Fruit fly (Drosophila melanogaster) Kc167 (cell line): ENCODE data around the gene FucTA.

Experiments used
- Myc ChIP-seq: fragments of >200 bp; optimal IDR thresholded peaks from 2 replicates; lab custom pipeline; 2017; ENCODE audit warnings: missing external identifiers
- psq ChIP-seq: fragments of >200 bp; optimal IDR thresholded peaks from 2 replicates; lab custom pipeline; 2017; ENCODE audit warnings: missing external identifiers
- ttk ChIP-seq: sonication (Bioruptor generic); optimal IDR thresholded peaks from 2 replicates; lab custom pipeline; 2017; ENCODE audit warnings: missing external identifiers

dm6 chr3L:15105566-15106207 lies 41.2 kb upstream of the FucTA start, which contains the start of gene CG45071:
- no peak for TF ChIP-seq Myc (lab: Kevin White, UChicago)
- no peak for TF ChIP-seq ttk
- no peak for TF ChIP-seq psq (lab: Kevin White, UChicago)
